Worm (Caenorhabditis elegans): ENCODE measurements around the gene F13A2.4.

The F13A2.4 gene

DNA sequence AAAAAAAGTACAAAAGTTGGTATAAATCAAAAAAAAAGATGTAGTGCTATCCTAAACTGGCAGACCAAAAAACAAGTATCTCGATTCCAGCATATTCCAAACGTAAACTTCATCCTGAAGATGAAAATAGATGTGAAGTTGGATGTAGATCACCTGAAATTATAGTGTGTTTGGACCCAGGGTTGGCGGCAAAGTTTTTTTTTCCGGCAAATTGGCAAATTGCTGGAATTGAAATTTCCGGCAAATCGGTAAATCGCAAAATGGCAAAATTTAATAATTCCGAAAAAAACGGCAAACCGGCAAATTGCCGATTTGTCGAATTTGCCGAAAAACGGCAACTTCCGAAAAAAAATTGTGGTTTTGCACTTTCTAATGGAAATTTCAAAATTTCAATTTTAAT, 15.5 kb downstream of the F13A2.4 start, which contains the start of gene F13A2.2:
Gene F13A2.2 (minus strand): TSS at position 101 of the 400 bp plus-strand sequence.
- no peak for TF ChIP-seq lin-15B (tag; optimal IDR thresholded peaks at IDR 0.05)
- no peak for TF ChIP-seq ztf-7 (tag; optimal IDR thresholded peaks at IDR 0.05)
- no peak for TF ChIP-seq unc-62 (GFP tag; optimal IDR thresholded peaks at IDR 0.05 in 1 of 2)
- no peak for TF ChIP-seq unc-62 (tag; optimal IDR thresholded peaks at IDR 0.05)

DNA sequence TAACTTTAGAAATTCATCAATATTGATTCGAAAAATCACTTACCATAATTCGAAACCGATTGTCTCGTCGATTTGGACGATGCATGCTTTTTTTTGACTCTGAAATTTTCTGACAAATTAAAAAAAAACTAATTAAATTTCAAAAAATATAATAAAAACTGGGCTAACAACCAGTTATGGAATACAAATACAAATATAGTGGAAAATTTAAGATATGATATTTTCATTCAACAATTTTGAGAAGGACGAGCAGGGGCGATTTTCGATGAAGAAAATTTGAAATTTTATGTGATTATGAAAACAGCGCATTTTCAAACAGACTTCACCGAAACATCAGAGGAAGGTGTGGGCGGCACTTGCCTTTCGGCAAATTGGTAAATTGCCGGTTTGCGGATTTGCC, 17.7 kb downstream of the F13A2.4 start, which contains the start of gene F13A2.1:
Gene F13A2.1 (minus strand): TSS at position 101 of the 400 bp plus-strand sequence.
- no peak for TF ChIP-seq aha-1 (tag)
- TF ChIP-seq nhr-237 (tag; optimal IDR thresholded peaks at IDR 0.05), result no peak
- TF ChIP-seq rbr-2 (tag; optimal IDR thresholded peaks at IDR 0.05), result no peak
- TF ChIP-seq ceh-44 (GFP tag; IDR thresholded peaks at IDR 0.05), result no peak
- no peak for TF ChIP-seq lin-13 (GFP tag; optimal IDR thresholded peaks at IDR 0.05)

ce11 chrV:4377622-4378021, 22.4 kb downstream of the F13A2.4 start, which contains the start of gene F32D1.8:
Gene F32D1.8 (minus strand): TSS chrV:4377722.
- TF ChIP-seq sdz-12 (GFP tag; optimal IDR thresholded peaks at IDR 0.05) (no peak), jun-1 (tag; optimal IDR thresholded peaks at IDR 0.05) (no peak), saeg-2 (GFP tag; IDR thresholded peaks at IDR 0.05) (no peak), aha-1 (tag) (peak; percentile 69)

ce11 chrV:4375807-4376564, 24.0 kb downstream of the F13A2.4 start, which contains the start of gene F32D1.7:
Gene F32D1.7 (minus strand): TSS chrV:4376173.
- TF ChIP-seq nhr-111 (GFP tag; optimal IDR thresholded peaks at IDR 0.05) (no peak), set-16 (GFP tag; IDR thresholded peaks at IDR 0.05) (peak; percentile 53; the same call in 1 of the 2 replicates), unc-62 (GFP tag; optimal IDR thresholded peaks at IDR 0.05 in 1 of 2) (peak in 1 of 2 experiments; percentile 32), unc-62 (tag; optimal IDR thresholded peaks at IDR 0.05) (no peak), F49E8.2 (tag; optimal IDR thresholded peaks at IDR 0.05; ENCODE audit: borderline replicate concordance) (peak; percentile 13), hmg-1.1 (GFP tag; IDR thresholded peaks at IDR 0.05) (no peak), Y48G9A.11 (GFP tag; IDR thresholded peaks at IDR 0.05) (peak; percentile 27; the same call in 1 of the 2 replicates), saeg-2 (GFP tag; IDR thresholded peaks at IDR 0.05) (no peak), nhr-77 (tag; optimal IDR thresholded peaks at IDR 0.05) (no peak), aha-1 (tag) (peak; percentile 22), unc-130 (GFP tag; optimal IDR thresholded peaks at IDR 0.05) (peak; percentile 51), lin-38 (GFP tag; IDR thresholded peaks at IDR 0.05) (peak; percentile 56), nhr-25 (tag; optimal IDR thresholded peaks at IDR 0.05; ENCODE audit: borderline replicate concordance, insufficient read depth) (no peak), madf-9 (GFP tag; conservative IDR thresholded peaks at IDR 0.05) (no peak), mxl-3 (GFP tag; optimal IDR thresholded peaks at IDR 0.05) (no peak), nhr-6 (tag; optimal IDR thresholded peaks at IDR 0.05) (no peak), daf-16 (GFP tag; optimal IDR thresholded peaks at IDR 0.05) (no peak), daf-16 (tag; optimal IDR thresholded peaks at IDR 0.05) (no peak), F10B5.3 (tag; optimal IDR thresholded peaks at IDR 0.05) (no peak), fkh-10 (GFP tag; optimal IDR thresholded peaks at IDR 0.05) (no peak), nhr-237 (tag; optimal IDR thresholded peaks at IDR 0.05) (no peak), zag-1 (tag; optimal IDR thresholded peaks at IDR 0.05) (no peak)

DNA sequence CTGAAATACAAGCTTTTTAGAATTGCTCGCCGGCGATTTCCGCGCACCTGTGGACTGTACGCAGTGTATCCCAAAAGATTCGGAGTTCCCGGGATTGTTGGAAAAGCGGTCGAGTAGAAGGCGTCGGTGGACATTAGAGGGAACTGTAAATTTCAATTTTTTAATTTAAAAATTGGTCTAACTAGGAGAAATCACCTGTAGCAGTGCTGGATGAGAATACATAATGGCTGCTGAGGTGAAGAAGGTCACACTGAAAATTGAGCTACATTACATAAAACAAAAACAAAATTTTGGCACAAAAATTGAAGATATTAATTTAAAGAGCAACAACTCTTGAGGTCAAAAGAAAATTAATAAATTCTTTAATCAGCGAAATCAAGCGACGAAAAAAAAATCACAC, 25.4 kb downstream of the F13A2.4 start, which contains the start of gene neg-1:
Gene neg-1 (minus strand): TSS at position 250 of the 400 bp plus-strand sequence.
- TF ChIP-seq nhr-25 (tag; optimal IDR thresholded peaks at IDR 0.05; ENCODE audit: borderline replicate concordance, insufficient read depth) (no peak), unc-62 (GFP tag; optimal IDR thresholded peaks at IDR 0.05 in 1 of 2) (peak in 1 of 2 experiments; percentile 44), unc-62 (tag; optimal IDR thresholded peaks at IDR 0.05) (no peak)

DNA sequence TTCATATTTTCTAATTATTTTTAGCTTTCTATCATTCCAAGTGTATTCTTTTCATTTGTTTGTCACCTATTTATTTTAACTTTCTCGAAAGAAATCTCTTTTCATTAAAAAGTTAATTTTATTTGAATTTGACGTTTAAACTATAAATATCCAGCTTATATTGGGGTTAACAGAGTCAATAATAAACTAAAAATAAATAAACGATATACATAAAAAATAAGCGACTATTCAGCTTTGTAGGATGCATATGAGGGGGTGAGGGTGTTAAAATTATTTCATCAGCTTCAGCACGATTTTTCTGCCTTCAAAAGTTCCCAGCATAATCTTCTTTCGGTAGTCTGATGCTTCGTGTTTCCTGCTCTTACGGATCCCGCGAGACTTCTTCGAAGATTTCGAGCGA, 26.4 kb downstream of the F13A2.4 start:
- TF ChIP-seq zfp-3 (GFP tag; conservative IDR thresholded peaks at IDR 0.05), result no peak
- no peak for TF ChIP-seq lin-1 (GFP tag; IDR thresholded peaks at IDR 0.05)
- peak; percentile 42 for TF ChIP-seq lin-38 (GFP tag; IDR thresholded peaks at IDR 0.05)
- no peak for TF ChIP-seq cey-2 (tag; optimal IDR thresholded peaks at IDR 0.05; ENCODE audit: borderline replicate concordance, insufficient read depth)
- no peak for TF ChIP-seq hlh-11 (tag; optimal IDR thresholded peaks at IDR 0.05)
